Comparison of ENCODE assay signal across 1 fruit fly cellular context in genomic region chrX:8442161-8442560, dm6.
A peak's percentile ranks its signal among the peaks of the same experiment; 100 is the strongest.
TF ChIP-seq lines count a peak whose summit lies in the region.

TSS of gene CG12123 (minus strand) at chrX:8442348.

TF ChIP-seq in whole organism, embryonic, 481 proteins besides CTCF, POLR2A, EP300 and RAD21 (continued from another document):
- TF ChIP-seq Dfd (GFP tag; optimal IDR thresholded peaks at IDR 0.05; lab: Kevin White, UChicago) (no peak), trem (tag; optimal IDR thresholded peaks at IDR 0.05; lab: Kevin White, UChicago) (no peak), CG11695 (GFP tag; IDR thresholded peaks at IDR 0.05; lab: Robert Waterston, UW) (no peak), CG11247 (GFP tag; IDR thresholded peaks at IDR 0.05; lab: Robert Waterston, UW) (no peak), fd3F (GFP tag; optimal IDR thresholded peaks at IDR 0.05; lab: Kevin White, UChicago) (no peak), Neu2 (GFP tag; optimal IDR thresholded peaks at IDR 0.05; lab: Kevin White, UChicago; ENCODE audit: borderline replicate concordance) (no peak), Hr3 (GFP tag; optimal IDR thresholded peaks at IDR 0.05; lab: Kevin White, UChicago) (no peak), emc (GFP tag; optimal IDR thresholded peaks at IDR 0.05; lab: Kevin White, UChicago) (no peak), Hey (tag; optimal IDR thresholded peaks at IDR 0.05; lab: Kevin White, UChicago) (no peak), CG8944 (GFP tag; optimal IDR thresholded peaks at IDR 0.05; lab: Kevin White, UChicago) (no peak), MTF-1 (GFP tag; optimal IDR thresholded peaks at IDR 0.05; lab: Kevin White, UChicago; ENCODE audit: borderline replicate concordance) (no peak), hkb (optimal IDR thresholded peaks at IDR 0.05; lab: Kevin White, UChicago) (peak; percentile 21), hkb (GFP tag; IDR thresholded peaks at IDR 0.05; lab: Robert Waterston, UW) (no peak), CG6813 (GFP tag; optimal IDR thresholded peaks at IDR 0.05; lab: Kevin White, UChicago) (no peak), Hsf (GFP tag; optimal IDR thresholded peaks at IDR 0.05; lab: Kevin White, UChicago) (no peak), Dip3 (GFP tag; optimal IDR thresholded peaks at IDR 0.05; lab: Kevin White, UChicago) (no peak), Sry-δ (GFP tag; optimal IDR thresholded peaks at IDR 0.05; lab: Kevin White, UChicago) (peak; percentile 7), BtbVII (GFP tag; optimal IDR thresholded peaks at IDR 0.05; lab: Kevin White, UChicago) (no peak), NfI (GFP tag; optimal IDR thresholded peaks at IDR 0.05; lab: Kevin White, UChicago) (no peak), HLHmδ (GFP tag; optimal IDR thresholded peaks at IDR 0.05; lab: Kevin White, UChicago) (no peak), CG12942 (GFP tag; optimal IDR thresholded peaks at IDR 0.05; lab: Kevin White, UChicago) (no peak), E2f1 (GFP tag; IDR thresholded peaks at IDR 0.05; lab: Robert Waterston, UW) (0 out of 2 replicates have a peak, but pooled peaks have one; percentile 16), pum (GFP tag; optimal IDR thresholded peaks at IDR 0.05; lab: Kevin White, UChicago) (no peak), Dref (GFP tag; IDR thresholded peaks at IDR 0.05; lab: Robert Waterston, UW) (peak; percentile 65), CoRest (tag; optimal IDR thresholded peaks at IDR 0.05; lab: Kevin White, UChicago) (no peak), CG10147 (GFP tag; optimal IDR thresholded peaks at IDR 0.05; lab: Kevin White, UChicago) (no peak), Gsc (GFP tag; IDR thresholded peaks at IDR 0.05; lab: Robert Waterston, UW) (no peak), Stat92E (GFP tag; optimal IDR thresholded peaks at IDR 0.05; lab: Kevin White, UChicago) (peak in 1 of 3 experiments; percentile 3), klu (GFP tag; IDR thresholded peaks at IDR 0.05; lab: Robert Waterston, UW) (no peak), lola (GFP tag; optimal IDR thresholded peaks at IDR 0.05; lab: Kevin White, UChicago) (no peak), CG1832 (GFP tag; optimal IDR thresholded peaks at IDR 0.05; lab: Kevin White, UChicago) (no peak), MESR4 (GFP tag; optimal IDR thresholded peaks at IDR 0.05; lab: Kevin White, UChicago) (peak; percentile 7), tap (tag; optimal IDR thresholded peaks at IDR 0.05; lab: Kevin White, UChicago) (no peak), CG14710 (tag; optimal IDR thresholded peaks at IDR 0.05; lab: Kevin White, UChicago) (peak; percentile 95), NC2β (GFP tag; optimal IDR thresholded peaks at IDR 0.05; lab: Kevin White, UChicago) (no peak), CG12236 (GFP tag; optimal IDR thresholded peaks at IDR 0.05; lab: Kevin White, UChicago) (no peak), scrt (GFP tag; optimal IDR thresholded peaks at IDR 0.05; lab: Kevin White, UChicago) (no peak), onecut (GFP tag; IDR thresholded peaks at IDR 0.05; lab: Robert Waterston, UW) (no peak), CG30431 (GFP tag; optimal IDR thresholded peaks at IDR 0.05; lab: Kevin White, UChicago) (no peak), tll (GFP tag; optimal IDR thresholded peaks at IDR 0.05; lab: Kevin White, UChicago) (no peak), da (GFP tag; optimal IDR thresholded peaks at IDR 0.05; lab: Kevin White, UChicago) (no peak), CG8924 (tag; optimal IDR thresholded peaks at IDR 0.05; lab: Kevin White, UChicago) (peak; percentile 55), unc-4 (GFP tag; IDR thresholded peaks at IDR 0.05; lab: Robert Waterston, UW; ENCODE audit: partially characterized antibody) (no peak), dm (GFP tag; optimal IDR thresholded peaks at IDR 0.05; lab: Kevin White, UChicago) (no peak), sc (optimal IDR thresholded peaks at IDR 0.05; lab: Kevin White, UChicago) (no peak), sc (GFP tag; optimal IDR thresholded peaks at IDR 0.05; lab: Kevin White, UChicago) (no peak), Atf-2 (GFP tag; optimal IDR thresholded peaks at IDR 0.05; lab: Kevin White, UChicago) (no peak), disco-r (GFP tag; optimal IDR thresholded peaks at IDR 0.05; lab: Kevin White, UChicago) (no peak), ash1 (GFP tag; optimal IDR thresholded peaks at IDR 0.05; lab: Kevin White, UChicago) (no peak), Dp (GFP tag; optimal IDR thresholded peaks at IDR 0.05; lab: Kevin White, UChicago) (peak; percentile 82), gcm (GFP tag; optimal IDR thresholded peaks at IDR 0.05; lab: Kevin White, UChicago) (no peak), CG1603 (tag; optimal IDR thresholded peaks at IDR 0.05; lab: Kevin White, UChicago) (peak; percentile 7), CG1602 (GFP tag; optimal IDR thresholded peaks at IDR 0.05; lab: Kevin White, UChicago) (no peak), knrl (GFP tag; IDR thresholded peaks at IDR 0.05; lab: Robert Waterston, UW; ENCODE audit: partially characterized antibody) (no peak), Atf6 (GFP tag; IDR thresholded peaks at IDR 0.05; lab: Robert Waterston, UW) (no peak)
